Worm (Caenorhabditis elegans) whole organism, L2 larva: ENCODE results near the gene cyp-13A12.

ENCODE experiments used
- Y55F3AM.14 ChIP-seq: fragments of 200-800 bp; sonication (Bioruptor generic); optimal IDR thresholded peaks from 2 replicates; lab custom pipeline; 2018; ENCODE audit warnings: mild to moderate bottlenecking, missing genetic modification characterization, missing compliant biosample characterization
- egl-27 ChIP-seq: sonication (generic microtip); optimal IDR thresholded peaks from 3 replicates; lab custom pipeline; 2017; ENCODE audit warnings: missing biosample characterization, missing genetic modification reagents, missing genetic modification characterization
- lin-11 ChIP-seq: fragments of 150-350 bp; sonication (generic microtip); optimal IDR thresholded peaks from 2 replicates; lab custom pipeline; 2014; ENCODE audit warnings: missing biosample characterization, missing genetic modification characterization, inconsistent platforms, mixed read lengths
- lin-39 ChIP-seq: fragments of 150-350 bp; optimal IDR thresholded peaks from 2 replicates; lab custom pipeline; 2014; ENCODE audit warnings: missing biosample characterization, missing genetic modification reagents, missing genetic modification characterization
- mdl-1 ChIP-seq, 2 experiments: fragments of 150-350 bp in 1 of 2; sonication (generic microtip) in 1 of 2; optimal IDR thresholded peaks; 2 replicates each; lab custom pipeline; 2017; ENCODE audit warnings: missing biosample characterization in 2 of 2, missing genetic modification characterization in 2 of 2
- nhr-23 ChIP-seq: fragments of 150-350 bp; optimal IDR thresholded peaks from 2 replicates; lab custom pipeline; 2014; ENCODE audit warnings: missing biosample characterization, missing genetic modification reagents, missing genetic modification characterization
- nhr-237 ChIP-seq: fragments of 150-350 bp; optimal IDR thresholded peaks from 2 replicates; lab custom pipeline; 2014; ENCODE audit warnings: missing biosample characterization, missing genetic modification characterization
- nhr-77 ChIP-seq: fragments of 150-350 bp; optimal IDR thresholded peaks from 2 replicates; lab custom pipeline; 2014; ENCODE audit warnings: missing biosample characterization, missing genetic modification characterization
- sem-4 ChIP-seq: fragments of 150-350 bp; optimal IDR thresholded peaks from 2 replicates; lab custom pipeline; 2014; ENCODE audit warnings: missing biosample characterization, missing genetic modification reagents, missing genetic modification characterization
- skn-1 ChIP-seq: sonication (generic microtip); optimal IDR thresholded peaks from 2 replicates; lab custom pipeline; 2017; ENCODE audit warnings: missing biosample characterization, missing genetic modification characterization
- snpc-4 ChIP-seq: fragments of 150-350 bp; optimal IDR thresholded peaks from 2 replicates; lab custom pipeline; 2014; ENCODE audit warnings: missing biosample characterization, missing genetic modification characterization
- zag-1 ChIP-seq: fragments of 150-350 bp; optimal IDR thresholded peaks from 2 replicates; lab custom pipeline; 2014; ENCODE audit warnings: missing biosample characterization, missing genetic modification characterization
- ztf-1 ChIP-seq: fragments of 200-800 bp; sonication (Bioruptor generic); conservative IDR thresholded peaks from 2 replicates; pipeline ENCODE4 v1.3.6; 2022; ENCODE audit warnings: missing genetic modification characterization, missing compliant biosample characterization
- ztf-11 ChIP-seq: sonication (generic microtip); optimal IDR thresholded peaks from 2 replicates; lab custom pipeline; 2017; ENCODE audit warnings: missing biosample characterization, missing genetic modification characterization

DNA sequence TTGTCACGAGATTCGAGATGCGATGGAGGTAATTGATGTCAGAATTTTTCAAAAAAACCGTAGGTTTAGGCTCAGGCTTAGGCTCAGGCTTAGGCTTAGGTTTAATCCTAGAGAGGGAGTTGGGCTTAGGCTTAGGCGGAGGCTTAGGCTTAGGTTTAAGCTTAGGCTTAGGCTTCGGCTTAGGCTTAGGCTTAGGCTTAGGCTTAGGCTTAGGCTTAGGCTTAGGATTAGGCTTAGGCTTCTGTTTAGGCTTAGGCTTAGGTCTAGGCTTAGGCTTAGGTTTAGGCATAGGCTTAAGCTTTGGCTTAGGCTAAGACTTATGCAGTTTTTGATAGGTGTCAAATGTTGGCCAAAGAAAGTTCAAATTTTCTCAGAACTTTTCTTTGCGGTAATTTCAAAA is 20.0 kb upstream of the cyp-13A12 start:
- TF ChIP-seq sem-4 (no peak), lin-39 (tag; lab: Kevin White, UChicago) (no peak), ztf-1 (GFP tag; lab: Robert Waterston, UW) (no peak), Y55F3AM.14 (no peak), nhr-23 (tag; lab: Kevin White, UChicago) (no peak), nhr-77 (tag; lab: Kevin White, UChicago) (no peak), skn-1 (tag; lab: Kevin White, UChicago) (no peak), egl-27 (tag; lab: Kevin White, UChicago) (no peak), zag-1 (no peak), ztf-11 (no peak), lin-11 (tag; lab: Kevin White, UChicago) (no peak), nhr-237 (no peak), snpc-4 (tag; lab: Kevin White, UChicago) (no peak), mdl-1 (tag; optimal IDR thresholded peaks at IDR 0.05; lab: Kevin White, UChicago) (no peak)
